Worm (Caenorhabditis elegans): Measurements from ENCODE around the gene Y38H6C.23.

Y38H6C.23 gene

DNA sequence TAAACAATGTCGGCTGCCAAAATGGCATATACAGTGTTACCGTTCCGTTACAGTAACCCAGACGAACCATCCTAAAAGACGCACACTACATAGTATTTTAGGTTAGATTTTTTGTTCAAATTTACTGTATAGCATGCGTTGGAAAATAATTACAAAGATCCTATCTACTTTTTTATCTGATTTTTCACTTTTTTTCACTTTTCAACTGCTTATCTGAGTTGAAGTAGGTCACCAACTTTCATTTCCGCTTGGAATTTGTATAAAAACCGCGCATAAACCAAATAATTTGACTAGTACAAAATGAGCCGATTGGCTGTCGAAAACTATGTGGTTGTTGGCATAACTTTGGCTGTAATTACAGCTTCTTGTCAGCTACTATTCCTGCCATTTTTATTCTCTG, 43.6 kb upstream of the Y38H6C.23 start, which contains the start of gene col-163:
col-163 (plus strand) TSS at position 301 of the 400 bp plus-strand sequence.
- TF ChIP-seq ztf-11 (tag; optimal IDR thresholded peaks at IDR 0.05): no peak
- no peak for TF ChIP-seq nhr-67 (tag; optimal IDR thresholded peaks at IDR 0.05)
- no peak for TF ChIP-seq jun-1 (tag; optimal IDR thresholded peaks at IDR 0.05)
- TF ChIP-seq R02D3.7 (tag; optimal IDR thresholded peaks at IDR 0.05): no peak
- no peak for TF ChIP-seq mml-1 (tag; optimal IDR thresholded peaks at IDR 0.05)
- no peak for TF ChIP-seq elt-3 (tag; optimal IDR thresholded peaks at IDR 0.05)
- no peak for TF ChIP-seq ama-1 (optimal IDR thresholded peaks at IDR 0.05)
- TF ChIP-seq aly-2 (tag; optimal IDR thresholded peaks at IDR 0.05): no peak
- TF ChIP-seq nhr-43 (tag; optimal IDR thresholded peaks at IDR 0.05; ENCODE audit: poor library complexity, severe bottlenecking): no peak
- TF ChIP-seq fkh-2 (tag; optimal IDR thresholded peaks at IDR 0.05): no peak
- TF ChIP-seq nhr-11 (tag; optimal IDR thresholded peaks at IDR 0.05): no peak
- no peak for TF ChIP-seq nhr-76 (tag; optimal IDR thresholded peaks at IDR 0.05)

DNA sequence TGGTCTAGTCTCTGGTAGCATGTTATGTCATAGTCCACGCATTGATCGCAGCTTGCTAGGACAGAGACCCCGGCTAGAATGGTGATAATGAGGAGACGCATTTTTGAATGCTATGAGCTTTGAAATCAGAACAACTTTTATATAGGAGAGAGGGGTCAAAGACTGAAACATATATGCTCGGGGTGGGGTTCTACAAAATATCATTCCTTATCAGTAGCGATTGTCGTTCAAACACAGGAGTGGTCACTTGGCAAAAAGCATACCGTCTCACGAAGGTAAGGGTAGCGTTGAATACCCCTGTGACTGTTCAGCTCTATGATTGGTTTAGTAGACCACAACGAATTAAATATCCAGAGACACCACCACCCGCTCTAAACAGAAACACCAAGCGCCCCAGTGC, 40.9 kb upstream of the Y38H6C.23 start, which contains the start of gene F46B3.1:
F46B3.1 (minus strand) TSS at position 101 of the 400 bp plus-strand sequence.
- TF ChIP-seq pha-4 (tag; optimal IDR thresholded peaks at IDR 0.05): no peak
- TF ChIP-seq ceh-82 (tag; optimal IDR thresholded peaks at IDR 0.05): no peak
- no peak for TF ChIP-seq snpc-4 (tag; optimal IDR thresholded peaks at IDR 0.05)
- TF ChIP-seq eor-1 (tag; optimal IDR thresholded peaks at IDR 0.05): no peak
- no peak for TF ChIP-seq sea-2 (GFP tag; optimal IDR thresholded peaks at IDR 0.05)
- no peak for TF ChIP-seq fos-1 (tag; optimal IDR thresholded peaks at IDR 0.05)
- TF ChIP-seq elt-1 (tag; optimal IDR thresholded peaks at IDR 0.05): no peak
- TF ChIP-seq lin-39 (tag; optimal IDR thresholded peaks at IDR 0.05): no peak
- TF ChIP-seq skn-1 (tag; optimal IDR thresholded peaks at IDR 0.05): no peak
- no peak for TF ChIP-seq ceh-28 (tag; optimal IDR thresholded peaks at IDR 0.05)
- TF ChIP-seq ztf-4 (tag; optimal IDR thresholded peaks at IDR 0.05): no peak
- no peak for TF ChIP-seq ceh-9 (tag; optimal IDR thresholded peaks at IDR 0.05)
- no peak for TF ChIP-seq zag-1 (tag; optimal IDR thresholded peaks at IDR 0.05)
- no peak for TF ChIP-seq unc-39 (tag; optimal IDR thresholded peaks at IDR 0.05)
- TF ChIP-seq ama-1 (optimal IDR thresholded peaks at IDR 0.05): no peak

- TF ChIP-seq nhr-23 (tag; optimal IDR thresholded peaks at IDR 0.05): no peak
- no peak for TF ChIP-seq elt-3 (tag; optimal IDR thresholded peaks at IDR 0.05)
- TF ChIP-seq ztf-4 (tag; optimal IDR thresholded peaks at IDR 0.05): no peak
- no peak for TF ChIP-seq nfya-1 (tag; optimal IDR thresholded peaks at IDR 0.05; ENCODE audit: insufficient read depth)
- no peak for TF ChIP-seq nhr-11 (tag; optimal IDR thresholded peaks at IDR 0.05)
- TF ChIP-seq zag-1 (tag; optimal IDR thresholded peaks at IDR 0.05): no peak
- no peak for TF ChIP-seq nhr-28 (tag; optimal IDR thresholded peaks at IDR 0.05)
- no peak for TF ChIP-seq daf-12 (tag; optimal IDR thresholded peaks at IDR 0.05)
- no peak for TF ChIP-seq nhr-43 (tag; optimal IDR thresholded peaks at IDR 0.05; ENCODE audit: poor library complexity, severe bottlenecking)
- TF ChIP-seq mdl-1 (tag; optimal IDR thresholded peaks at IDR 0.05): no peak
- no peak for TF ChIP-seq hmg-11 (tag; optimal IDR thresholded peaks at IDR 0.05)
- TF ChIP-seq ceh-82 (tag; optimal IDR thresholded peaks at IDR 0.05): no peak
- TF ChIP-seq unc-62 (GFP tag; optimal IDR thresholded peaks at IDR 0.05): no peak
- no peak for TF ChIP-seq nhr-12 (tag; optimal IDR thresholded peaks at IDR 0.05)
- no peak for TF ChIP-seq snpc-4 (tag; optimal IDR thresholded peaks at IDR 0.05)
These were observed 39.5 kb upstream of the Y38H6C.23 start, which contains the start of gene F26F2.11 for ce11 chrV:20595653-20596052. Gene F26F2.11, minus strand, starts transcription at chrV:20595753.

DNA sequence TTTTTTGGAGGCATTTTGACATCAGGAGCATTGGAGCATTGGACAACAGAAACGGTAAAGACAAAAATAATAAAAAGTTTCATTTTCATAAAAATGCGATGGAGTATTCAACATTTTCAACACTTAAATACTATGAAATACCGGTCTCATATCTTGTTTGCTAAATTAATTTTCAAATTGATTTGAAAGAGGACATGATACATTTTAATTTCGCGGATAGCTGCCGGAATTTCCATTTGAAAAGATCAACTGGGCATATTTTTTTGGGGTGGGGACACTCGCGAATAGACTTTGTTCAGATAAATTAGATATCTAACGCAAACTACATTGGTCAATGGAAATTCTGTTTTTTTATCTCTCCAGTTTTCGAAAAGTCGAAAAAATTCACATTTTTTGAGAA, 38.6 kb upstream of the Y38H6C.23 start, which contains the start of gene F26F2.10:
F26F2.10 (minus strand) TSS at position 101 of the 400 bp plus-strand sequence.
- TF ChIP-seq zag-1 (tag; optimal IDR thresholded peaks at IDR 0.05) (no peak), lsy-12 (tag; optimal IDR thresholded peaks at IDR 0.05) (no peak), fkh-10 (GFP tag; optimal IDR thresholded peaks at IDR 0.05) (no peak), egl-5 (tag; optimal IDR thresholded peaks at IDR 0.05) (no peak), hmg-11 (tag; optimal IDR thresholded peaks at IDR 0.05) (no peak), nhr-12 (tag; optimal IDR thresholded peaks at IDR 0.05) (no peak), ama-1 (optimal IDR thresholded peaks at IDR 0.05) (no peak), sea-2 (GFP tag; optimal IDR thresholded peaks at IDR 0.05) (no peak), nhr-25 (tag; optimal IDR thresholded peaks at IDR 0.05) (no peak), elt-3 (tag; optimal IDR thresholded peaks at IDR 0.05) (no peak), nhr-43 (tag; optimal IDR thresholded peaks at IDR 0.05; ENCODE audit: poor library complexity, severe bottlenecking) (no peak), nhr-67 (tag; optimal IDR thresholded peaks at IDR 0.05) (no peak), snpc-4 (tag; optimal IDR thresholded peaks at IDR 0.05) (no peak), skn-1 (tag; optimal IDR thresholded peaks at IDR 0.05) (no peak), nhr-237 (tag; optimal IDR thresholded peaks at IDR 0.05) (no peak), R02D3.7 (tag; optimal IDR thresholded peaks at IDR 0.05) (no peak), nfya-1 (tag; optimal IDR thresholded peaks at IDR 0.05; ENCODE audit: insufficient read depth) (no peak), pha-4 (tag; optimal IDR thresholded peaks at IDR 0.05) (no peak)
